Worm (Caenorhabditis elegans): ENCODE results near the gene clec-123.

DNA sequence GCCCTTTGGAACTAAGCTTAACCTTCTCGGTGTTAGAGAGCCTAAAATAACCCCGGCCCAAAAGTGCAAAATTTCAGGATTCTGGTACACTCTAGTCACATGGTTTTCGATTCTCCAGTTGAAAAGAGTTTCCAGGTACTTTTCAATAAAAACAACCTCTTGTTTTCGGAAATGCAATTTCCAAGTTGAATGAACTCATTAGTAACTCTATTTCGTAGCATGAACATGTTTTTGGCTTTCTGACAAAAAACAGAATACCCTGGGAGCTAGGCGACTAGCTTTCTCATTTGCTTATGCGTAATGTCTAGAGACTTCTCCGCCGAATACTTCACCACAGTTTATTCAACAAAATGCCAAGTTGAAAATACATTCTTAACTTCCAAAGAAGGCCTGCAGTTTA lies 9.2 kb downstream of the clec-123 start, which contains the start of gene srh-71:
- TF ChIP-seq fos-1 (tag; optimal IDR thresholded peaks at IDR 0.05) = no peak
- TF ChIP-seq duxl-1 (tag; optimal IDR thresholded peaks at IDR 0.05; ENCODE audit: poor library complexity) = no peak
- no peak for TF ChIP-seq zag-1 (tag; optimal IDR thresholded peaks at IDR 0.05)
- TF ChIP-seq nhr-28 (tag; optimal IDR thresholded peaks at IDR 0.05) = no peak
- TF ChIP-seq ceh-28 (tag; optimal IDR thresholded peaks at IDR 0.05) = no peak
- TF ChIP-seq unc-39 (tag; optimal IDR thresholded peaks at IDR 0.05) = no peak
- no peak for TF ChIP-seq lim-7 (GFP tag; IDR thresholded peaks at IDR 0.05)
- TF ChIP-seq aly-2 (tag; optimal IDR thresholded peaks at IDR 0.05) = no peak
- TF ChIP-seq nhr-10 (tag; optimal IDR thresholded peaks at IDR 0.05) = no peak
- no peak for TF ChIP-seq madf-5 (GFP tag; IDR thresholded peaks at IDR 0.05)
- no peak for TF ChIP-seq fkh-10 (GFP tag; optimal IDR thresholded peaks at IDR 0.05)
- TF ChIP-seq lin-39 (tag; optimal IDR thresholded peaks at IDR 0.05) = no peak
- no peak for TF ChIP-seq spr-1 (tag; optimal IDR thresholded peaks at IDR 0.05)
- no peak for TF ChIP-seq mdl-1 (tag; optimal IDR thresholded peaks at IDR 0.05)
